Fruit fly (Drosophila melanogaster) whole organism: ENCODE data around the gene Ntf-2.

ENCODE experiments used
- CG8478 ChIP-seq: fragments of >200 bp; optimal IDR thresholded peaks from 2 replicates; lab custom pipeline; 2018; ENCODE audit warnings: inconsistent platforms
- pan ChIP-seq: fragments of >200 bp; optimal IDR thresholded peaks from 2 replicates; lab custom pipeline; 2017
- usp ChIP-seq: fragments of >200 bp; optimal IDR thresholded peaks from 2 replicates; lab custom pipeline; 2017; ENCODE audit warnings: missing biosample characterization, missing genetic modification characterization, mixed read lengths

DNA sequence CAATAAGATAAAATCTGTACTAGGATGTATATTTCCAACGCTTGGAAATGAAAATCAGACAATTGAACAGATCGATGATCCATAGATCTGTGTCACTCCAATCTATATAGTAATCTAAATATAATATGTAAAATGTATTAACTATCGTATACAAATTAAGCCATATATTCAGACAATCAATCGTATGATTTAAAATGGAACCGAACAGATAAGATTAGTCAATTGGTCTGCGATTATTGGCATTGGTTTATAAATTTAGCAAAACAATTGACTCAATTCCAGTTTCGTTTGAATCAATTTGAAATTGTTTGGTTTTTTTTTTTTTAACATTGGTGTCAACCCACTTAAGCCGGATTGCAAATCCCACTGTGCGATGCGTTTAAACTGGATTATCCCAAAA is 32.6 kb downstream of the Ntf-2 start:
- TF ChIP-seq usp (no peak), pan (no peak), CG8478 (lab: Kevin White, UChicago) (no peak)
